Worm (Caenorhabditis elegans) whole organism, L1 larva: ENCODE measurements around the gene sphk-1.

ENCODE experiments used
- C16A3.4 ChIP-seq: fragments of 150-350 bp; optimal IDR thresholded peaks from 2 replicates; lab custom pipeline; 2014; ENCODE audit warnings: missing biosample characterization, missing genetic modification characterization
- aly-2 ChIP-seq: fragments of 150-350 bp; optimal IDR thresholded peaks from 2 replicates; lab custom pipeline; 2014; ENCODE audit warnings: missing biosample characterization, missing genetic modification characterization
- ama-1 ChIP-seq: fragments of 150-350 bp; optimal IDR thresholded peaks from 2 replicates; lab custom pipeline; 2014
- blmp-1 ChIP-seq: fragments of 150-350 bp; optimal IDR thresholded peaks from 2 replicates; lab custom pipeline; 2014; ENCODE audit warnings: missing biosample characterization, missing genetic modification characterization
- ceh-82 ChIP-seq, 3 experiments: fragments of 150-350 bp in 1 of 3; sonication (generic microtip) in 2 of 3; optimal IDR thresholded peaks; 2 replicates each; lab custom pipeline; 2014 to 2017; ENCODE audit warnings: missing biosample characterization in 3 of 3, missing genetic modification characterization in 3 of 3
- dsc-1 ChIP-seq: sonication (generic microtip); optimal IDR thresholded peaks from 2 replicates; lab custom pipeline; 2016; ENCODE audit warnings: mild to moderate bottlenecking, missing genetic modification characterization, missing compliant biosample characterization
- efl-1 ChIP-seq, 4 experiments: fragments of 150-350 bp; optimal IDR thresholded peaks in 3 of 4; peaks in 1 of 4; 1 replicate in 1 of 4; 2 replicates in 3 of 4; lab custom pipeline; 2014; ENCODE audit warnings: missing biosample characterization in 2 of 4, missing genetic modification characterization in 2 of 4, missing genetic modification reagents in 2 of 4
- elt-2 ChIP-seq: sonication (generic microtip); optimal IDR thresholded peaks from 2 replicates; lab custom pipeline; 2016; ENCODE audit warnings: missing genetic modification characterization, mild to moderate bottlenecking, inconsistent platforms, missing compliant biosample characterization, missing genetic modification reagents
- fkh-10 ChIP-seq: sonication (generic microtip); optimal IDR thresholded peaks from 2 replicates; lab custom pipeline; 2017; ENCODE audit warnings: missing biosample characterization, missing genetic modification reagents, missing genetic modification characterization
- fkh-8 ChIP-seq: sonication (generic microtip); optimal IDR thresholded peaks from 2 replicates; lab custom pipeline; 2016; ENCODE audit warnings: mild to moderate bottlenecking, missing genetic modification characterization, missing compliant biosample characterization
- hpl-2 ChIP-seq: fragments of 150-350 bp; optimal IDR thresholded peaks from 2 replicates; lab custom pipeline; 2014; ENCODE audit warnings: missing biosample characterization, missing genetic modification reagents, missing genetic modification characterization
- irx-1 ChIP-seq: sonication (generic microtip); optimal IDR thresholded peaks from 2 replicates; lab custom pipeline; 2016; ENCODE audit warnings: missing genetic modification characterization, missing compliant biosample characterization
- jun-1 ChIP-seq: fragments of 150-350 bp; optimal IDR thresholded peaks from 2 replicates; lab custom pipeline; 2014; ENCODE audit warnings: missing biosample characterization, missing genetic modification reagents, missing genetic modification characterization
- lin-13 ChIP-seq: fragments of 150-350 bp; optimal IDR thresholded peaks from 2 replicates; lab custom pipeline; 2014; ENCODE audit warnings: missing biosample characterization, missing genetic modification reagents, missing genetic modification characterization
- lin-14 ChIP-seq: fragments of 200-800 bp; sonication (Bioruptor generic); optimal IDR thresholded peaks from 2 replicates; lab custom pipeline; 2018; ENCODE audit warnings: mild to moderate bottlenecking, missing genetic modification characterization, moderate library complexity, missing compliant biosample characterization
- lin-15B ChIP-seq: fragments of 150-350 bp; sonication (generic microtip); optimal IDR thresholded peaks from 3 replicates; lab custom pipeline; 2014; ENCODE audit warnings: missing biosample characterization, missing genetic modification characterization
- nhr-28 ChIP-seq: fragments of 150-350 bp; optimal IDR thresholded peaks from 2 replicates; lab custom pipeline; 2014; ENCODE audit warnings: missing biosample characterization, missing genetic modification characterization
- nhr-71 ChIP-seq: sonication (generic microtip); optimal IDR thresholded peaks from 2 replicates; lab custom pipeline; 2016; ENCODE audit warnings: mild to moderate bottlenecking, missing genetic modification characterization, moderate library complexity, missing compliant biosample characterization
- nhr-90 ChIP-seq: sonication (generic microtip); optimal IDR thresholded peaks from 2 replicates; lab custom pipeline; 2016; ENCODE audit warnings: mild to moderate bottlenecking, missing genetic modification characterization, missing compliant biosample characterization; ENCODE audit not compliant: poor library complexity
- pag-3 ChIP-seq: sonication (generic microtip); optimal IDR thresholded peaks from 2 replicates; lab custom pipeline; 2017; ENCODE audit warnings: missing genetic modification characterization, mild to moderate bottlenecking, missing compliant biosample characterization, antibody characterized with exemption, borderline replicate concordance; ENCODE audit not compliant: insufficient read depth
- tbx-2 ChIP-seq: sonication (generic microtip); optimal IDR thresholded peaks from 2 replicates; lab custom pipeline; 2016; ENCODE audit warnings: missing genetic modification characterization, missing compliant biosample characterization
- unc-30 ChIP-seq: sonication (generic microtip); optimal IDR thresholded peaks from 2 replicates; lab custom pipeline; 2017; ENCODE audit warnings: missing biosample characterization, missing genetic modification characterization
- unc-86 ChIP-seq: sonication (generic microtip); optimal IDR thresholded peaks from 2 replicates; lab custom pipeline; 2016; ENCODE audit warnings: missing genetic modification characterization, missing compliant biosample characterization
- unc-98 ChIP-seq: fragments of 200-800 bp; sonication (Bioruptor generic); IDR thresholded peaks from 2 replicates; pipeline ENCODE4 v1.3.6; 2022; ENCODE audit warnings: missing genetic modification characterization, missing compliant biosample characterization
- vab-15 ChIP-seq: sonication (generic microtip); optimal IDR thresholded peaks from 2 replicates; lab custom pipeline; 2017; ENCODE audit warnings: missing genotype, mild to moderate bottlenecking, missing genetic modification characterization, missing compliant biosample characterization
- xbp-1 ChIP-seq: sonication (generic microtip); optimal IDR thresholded peaks from 2 replicates; lab custom pipeline; 2016; ENCODE audit warnings: missing genetic modification characterization, missing compliant biosample characterization

The sphk-1 gene

DNA sequence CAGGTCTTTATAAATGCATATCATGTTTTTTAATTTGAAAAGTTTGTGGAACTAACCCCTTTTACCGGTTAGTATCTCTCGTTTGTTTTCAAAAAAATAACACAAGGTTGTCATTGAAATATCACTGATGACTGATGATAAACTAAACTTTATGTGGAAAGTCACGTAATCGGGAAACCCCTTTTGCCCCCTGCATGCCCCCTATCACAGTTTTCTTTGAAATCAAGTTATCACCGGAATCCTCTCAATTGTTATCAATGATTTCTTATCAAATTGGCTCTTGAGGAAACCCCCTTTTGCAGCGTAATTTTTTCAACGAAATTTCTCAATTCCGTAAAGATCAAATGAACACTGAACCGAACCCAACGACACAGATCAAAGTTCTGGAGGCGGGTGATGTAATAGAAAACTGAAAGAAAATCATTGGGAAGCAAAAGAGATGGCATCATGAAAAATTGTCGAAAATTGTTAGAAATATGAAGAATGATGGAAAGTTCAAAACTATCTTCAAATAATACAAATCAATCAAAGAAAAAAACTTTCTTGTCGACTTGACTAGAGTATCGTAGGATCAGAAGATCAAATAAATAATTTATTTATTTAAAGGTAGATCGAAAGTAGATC is 39.0 kb upstream of the sphk-1 start (continued):
- TF ChIP-seq nhr-71 (peak; percentile 83), unc-98 (GFP tag; lab: Robert Waterston, UW) (no peak)

ce11 chrII:8738955-8739354 is 37.5 kb upstream of the sphk-1 start:
- no peak for TF ChIP-seq lin-14 (GFP tag; lab: Kevin White, UChicago)
- TF ChIP-seq nhr-71: peak; percentile 3
- no peak for TF ChIP-seq jun-1 (tag; lab: Kevin White, UChicago)
- TF ChIP-seq nhr-28 (tag; lab: Kevin White, UChicago): no peak
- peak; percentile 62 for TF ChIP-seq elt-2
- no peak for TF ChIP-seq aly-2 (tag; lab: Kevin White, UChicago)

- peak; percentile 22 for TF ChIP-seq elt-2
- TF ChIP-seq efl-1 (optimal IDR thresholded peaks at IDR 0.05; lab: Kevin White, UChicago): no peak
- TF ChIP-seq efl-1 (GFP tag; optimal IDR thresholded peaks at IDR 0.05 in 1 of 2; lab: Kevin White, UChicago): peak in 1 of 2 experiments; percentile 23
- TF ChIP-seq pag-3 (tag; lab: Kevin White, UChicago): no peak
Observed at ce11 chrII:8738244-8738643, 36.8 kb upstream of the sphk-1 start.

DNA sequence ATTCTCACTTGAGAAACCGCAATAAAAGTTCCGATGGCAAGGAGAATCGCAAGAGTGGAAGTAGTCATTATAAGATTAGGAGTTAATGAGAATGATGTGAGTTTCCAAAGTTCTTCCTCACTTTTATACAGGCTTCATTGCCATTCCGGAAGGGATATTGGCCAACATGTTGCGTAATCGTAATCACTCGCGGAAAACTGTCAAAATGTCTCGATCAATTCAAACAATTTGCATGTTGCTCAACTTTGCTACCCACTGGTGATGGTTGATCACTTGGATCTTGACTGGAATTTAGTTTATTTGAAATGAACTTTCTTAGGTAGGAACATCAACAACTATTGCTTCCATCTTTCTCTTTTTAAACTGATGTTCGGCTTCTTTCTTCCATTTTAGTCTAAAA is 36.0 kb upstream of the sphk-1 start, which contains the start of gene idpb-4:
Gene idpb-4 (minus strand): TSS at position 101 of the 400 bp plus-strand sequence.
- TF ChIP-seq efl-1 (optimal IDR thresholded peaks at IDR 0.05; lab: Kevin White, UChicago) (no peak), efl-1 (GFP tag; optimal IDR thresholded peaks at IDR 0.05 in 1 of 2; lab: Kevin White, UChicago) (peak in 1 of 2 experiments; percentile 24), hpl-2 (no peak), nhr-28 (tag; lab: Kevin White, UChicago) (no peak)

DNA sequence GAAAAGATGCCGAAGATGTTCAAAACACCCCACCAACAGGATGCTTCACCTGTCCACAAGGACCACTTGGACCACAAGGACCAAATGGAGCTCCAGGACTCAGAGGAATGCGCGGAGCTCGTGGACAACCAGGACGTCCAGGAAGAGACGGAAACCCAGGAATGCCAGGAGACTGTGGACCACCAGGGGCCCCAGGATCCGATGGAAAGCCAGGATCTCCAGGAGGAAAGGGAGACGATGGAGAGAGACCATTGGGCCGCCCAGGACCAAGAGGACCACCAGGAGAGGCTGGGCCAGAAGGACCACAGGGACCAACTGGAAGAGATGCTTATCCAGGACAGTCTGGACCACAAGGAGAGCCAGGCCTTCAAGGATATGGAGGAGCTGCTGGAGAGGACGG is 32.2 kb upstream of the sphk-1 start:
- TF ChIP-seq ama-1 (lab: Kevin White, UChicago) (no peak), irx-1 (no peak), tbx-2 (no peak), C16A3.4 (tag; lab: Kevin White, UChicago) (no peak), nhr-28 (tag; lab: Kevin White, UChicago) (no peak), vab-15 (tag; lab: Kevin White, UChicago) (no peak), lin-13 (GFP tag; lab: Kevin White, UChicago) (no peak), unc-30 (no peak), fkh-10 (no peak), fkh-8 (tag; lab: Kevin White, UChicago) (no peak), dsc-1 (no peak), xbp-1 (tag; lab: Kevin White, UChicago) (no peak), ceh-82 (tag; optimal IDR thresholded peaks at IDR 0.05; lab: Kevin White, UChicago) (no peak), unc-86 (no peak), lin-15B (tag; lab: Kevin White, UChicago) (no peak)

DNA sequence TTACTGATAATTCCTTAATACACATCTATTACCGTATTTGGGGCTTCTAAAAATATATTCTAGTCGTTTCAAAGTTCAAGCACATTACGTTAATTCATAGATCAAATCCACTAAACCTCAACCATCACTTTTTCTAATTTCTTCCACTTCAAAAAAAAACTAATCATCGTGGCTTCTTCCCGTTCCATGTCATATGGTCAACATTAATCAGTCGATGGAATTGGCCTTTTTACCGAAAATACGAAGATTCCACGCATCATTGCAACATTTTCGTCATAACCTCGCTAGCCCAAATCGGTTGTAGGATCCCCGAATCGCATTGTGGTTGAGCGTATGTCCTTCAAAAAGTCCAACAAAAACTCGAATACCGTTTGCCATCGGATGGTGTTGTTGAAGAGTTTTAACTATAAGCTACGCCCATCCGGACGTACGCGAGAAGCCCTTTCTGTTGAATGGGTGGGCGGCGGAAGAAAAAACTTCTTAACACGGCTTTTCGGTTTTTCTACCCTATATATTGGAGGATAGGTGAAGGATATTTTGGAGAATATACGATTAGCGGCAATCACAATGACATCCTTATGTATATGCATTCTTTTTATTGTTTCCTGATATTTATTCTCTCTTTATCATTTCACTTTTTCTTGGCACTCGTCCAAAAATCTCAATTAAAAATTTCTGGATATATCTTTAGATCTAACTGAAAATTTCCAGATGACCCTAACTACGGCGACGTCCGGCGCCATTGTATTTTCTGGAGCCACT is 31.1 kb upstream of the sphk-1 start, which contains the start of gene rol-6:
Gene rol-6 (plus strand): TSS at position 712 of the 762 bp plus-strand sequence.
- TF ChIP-seq fkh-10: no peak
- TF ChIP-seq blmp-1 (tag; lab: Kevin White, UChicago): peak; percentile 50

ce11 chrII:8731736-8732229 is 30.3 kb upstream of the sphk-1 start:
- no peak for TF ChIP-seq nhr-90
- peak; percentile 89 for TF ChIP-seq blmp-1 (tag; lab: Kevin White, UChicago)
